Fruit fly (Drosophila melanogaster) whole organism, embryonic: Measurements from ENCODE around the gene Cad89D.

Experiments
- Atf3 ChIP-seq: fragments of 200-800 bp; sonication (Bioruptor generic); optimal IDR thresholded peaks from 3 replicates; lab custom pipeline; 2016; ENCODE audit warnings: missing biosample characterization, missing genetic modification characterization
- CG12155 ChIP-seq: fragments of 200-800 bp; sonication (Bioruptor generic); optimal IDR thresholded peaks from 3 replicates; lab custom pipeline; 2016; ENCODE audit warnings: missing biosample characterization, missing genetic modification characterization
- CG12744 ChIP-seq: fragments of 200-800 bp; sonication (Bioruptor generic); optimal IDR thresholded peaks from 2 replicates; lab custom pipeline; 2016; ENCODE audit warnings: missing biosample characterization, missing genetic modification characterization
- CG14050 ChIP-seq: fragments of 200-800 bp; sonication (Bioruptor generic); IDR thresholded peaks from 3 replicates; pipeline ENCODE4 v1.3.6; 2022; ENCODE audit warnings: missing biosample characterization, missing genetic modification characterization
- CG1529 ChIP-seq: fragments of 200-800 bp; sonication (Bioruptor generic); optimal IDR thresholded peaks from 3 replicates; lab custom pipeline; 2018; ENCODE audit warnings: missing biosample characterization, missing genetic modification characterization
- CG1603 ChIP-seq: fragments of 200-800 bp; sonication (Bioruptor generic); optimal IDR thresholded peaks from 2 replicates; lab custom pipeline; 2019; ENCODE audit warnings: missing biosample characterization, mild to moderate bottlenecking, missing genetic modification characterization, moderate library complexity
- CG17186 ChIP-seq: fragments of 200-800 bp; sonication (Bioruptor generic); optimal IDR thresholded peaks from 3 replicates; lab custom pipeline; 2017; ENCODE audit warnings: missing biosample characterization, missing genetic modification reagents, missing genetic modification characterization
- CG34224 ChIP-seq: fragments of 200-800 bp; sonication (Bioruptor generic); IDR thresholded peaks from 3 replicates; pipeline ENCODE4 v1.3.6; 2022; ENCODE audit warnings: missing biosample characterization, missing genetic modification characterization; ENCODE audit not compliant: partially characterized antibody
- CG4360 ChIP-seq: fragments of 200-800 bp; sonication (Bioruptor generic); IDR thresholded peaks from 2 replicates; pipeline ENCODE4 v1.3.6; 2022; ENCODE audit warnings: missing biosample characterization, missing genetic modification characterization
- CG4820 ChIP-seq: fragments of 200-800 bp; sonication (Bioruptor generic); optimal IDR thresholded peaks from 3 replicates; lab custom pipeline; 2016; ENCODE audit warnings: missing biosample characterization, missing genetic modification characterization
- CG5953 ChIP-seq: fragments of 200-800 bp; sonication (Bioruptor generic); IDR thresholded peaks from 2 replicates; pipeline ENCODE4 v1.3.6; 2022; ENCODE audit warnings: missing biosample characterization, missing genetic modification characterization
- CG6654 ChIP-seq: fragments of 200-800 bp; sonication (Bioruptor generic); optimal IDR thresholded peaks from 2 replicates; lab custom pipeline; 2017; ENCODE audit warnings: missing biosample characterization, mild to moderate bottlenecking, missing genetic modification characterization
- CG6791 ChIP-seq: fragments of 200-800 bp; sonication (Bioruptor generic); IDR thresholded peaks from 3 replicates; pipeline ENCODE4 v1.3.6; 2022; ENCODE audit warnings: missing biosample characterization, missing genetic modification characterization; ENCODE audit not compliant: partially characterized antibody
- CG8281 ChIP-seq: fragments of 200-800 bp; sonication (Bioruptor generic); optimal IDR thresholded peaks from 2 replicates; lab custom pipeline; 2018; ENCODE audit warnings: missing biosample characterization, mild to moderate bottlenecking, missing genetic modification characterization, moderate library complexity
- CG8765 ChIP-seq: fragments of 200-800 bp; sonication (Bioruptor generic); IDR thresholded peaks from 2 replicates; pipeline ENCODE4 v1.3.6; 2022; ENCODE audit warnings: missing biosample characterization, missing genetic modification characterization
- CG9932 ChIP-seq: fragments of 200-800 bp; sonication (Bioruptor generic); IDR thresholded peaks from 2 replicates; pipeline ENCODE4 v1.3.6; 2022; ENCODE audit warnings: missing biosample characterization, missing genetic modification characterization
- Chrac-16 ChIP-seq: fragments of 200-800 bp; sonication (Bioruptor generic); optimal IDR thresholded peaks from 3 replicates; lab custom pipeline; 2016; ENCODE audit warnings: missing biosample characterization, missing genetic modification characterization
- Fer1 ChIP-seq: fragments of 200-800 bp; sonication (Bioruptor generic); optimal IDR thresholded peaks from 2 replicates; lab custom pipeline; 2017; ENCODE audit warnings: missing biosample characterization, mild to moderate bottlenecking, missing genetic modification characterization
- GATAe ChIP-seq: fragments of 200-800 bp; sonication (Bioruptor generic); conservative IDR thresholded peaks from 2 replicates; pipeline ENCODE4 v1.3.6; 2022; ENCODE audit warnings: missing biosample characterization, missing genetic modification characterization
- Kr ChIP-seq: fragments of 200-800 bp; sonication (Bioruptor generic); optimal IDR thresholded peaks from 2 replicates; lab custom pipeline; 2017; ENCODE audit warnings: missing biosample characterization, mild to moderate bottlenecking, missing genetic modification characterization
- MBD-R2 ChIP-seq: fragments of 200-800 bp; sonication (Bioruptor generic); IDR thresholded peaks from 2 replicates; pipeline ENCODE4 v1.3.6; 2022; ENCODE audit warnings: missing biosample characterization, missing genetic modification characterization
- Mad ChIP-seq: fragments of 200-800 bp; sonication (Bioruptor generic); optimal IDR thresholded peaks from 2 replicates; lab custom pipeline; 2016; ENCODE audit warnings: missing biosample characterization, missing genetic modification characterization
- Myb ChIP-seq: fragments of 200-800 bp; sonication (Bioruptor generic); optimal IDR thresholded peaks from 2 replicates; lab custom pipeline; 2016; ENCODE audit warnings: missing biosample characterization, missing genetic modification characterization
- Ravus ChIP-seq: fragments of 200-800 bp; sonication (Bioruptor generic); IDR thresholded peaks from 2 replicates; pipeline ENCODE4 v1.3.6; 2022; ENCODE audit warnings: missing biosample characterization, missing genetic modification characterization
- Sry-δ ChIP-seq: fragments of 200-800 bp; sonication (Bioruptor generic); optimal IDR thresholded peaks from 2 replicates; lab custom pipeline; 2016; ENCODE audit warnings: missing biosample characterization, missing genetic modification characterization
- Xrp1 ChIP-seq: fragments of 200-800 bp; sonication (Bioruptor generic); IDR thresholded peaks from 2 replicates; pipeline ENCODE4 v1.3.6; 2022; ENCODE audit warnings: missing biosample characterization, missing genetic modification characterization
- ara ChIP-seq: fragments of 200-800 bp; sonication (Bioruptor generic); IDR thresholded peaks from 2 replicates; pipeline ENCODE4 v1.3.6; 2022; ENCODE audit warnings: missing biosample characterization, missing genetic modification characterization
- az2 ChIP-seq: fragments of 200-800 bp; sonication (Bioruptor generic); optimal IDR thresholded peaks from 3 replicates; lab custom pipeline; 2016; ENCODE audit warnings: missing biosample characterization, missing genetic modification characterization
- cad ChIP-seq: fragments of >200 bp; optimal IDR thresholded peaks from 2 replicates; lab custom pipeline; 2017; ENCODE audit warnings: missing biosample characterization, missing genetic modification characterization
- chn ChIP-seq: fragments of 200-800 bp; sonication (Bioruptor generic); optimal IDR thresholded peaks from 2 replicates; lab custom pipeline; 2016; ENCODE audit warnings: missing biosample characterization, missing genetic modification characterization
- croc ChIP-seq: fragments of 200-800 bp; sonication (Bioruptor generic); conservative IDR thresholded peaks from 3 replicates; pipeline ENCODE4 v1.3.6; 2022; ENCODE audit warnings: missing biosample characterization, missing genetic modification characterization
- fd102C ChIP-seq: fragments of 200-800 bp; sonication (Bioruptor generic); optimal IDR thresholded peaks from 2 replicates; lab custom pipeline; 2018; ENCODE audit warnings: missing biosample characterization, mild to moderate bottlenecking, missing genetic modification characterization, moderate library complexity
- gfzf ChIP-seq: fragments of 200-800 bp; sonication (Bioruptor generic); optimal IDR thresholded peaks from 2 replicates; lab custom pipeline; 2016; ENCODE audit warnings: missing biosample characterization, mild to moderate bottlenecking, missing genetic modification characterization, moderate library complexity
- her ChIP-seq: fragments of 200-800 bp; sonication (Bioruptor generic); optimal IDR thresholded peaks from 2 replicates; lab custom pipeline; 2016; ENCODE audit warnings: missing biosample characterization, missing genetic modification characterization
- nerfin-1 ChIP-seq: fragments of 200-800 bp; sonication (Bioruptor generic); optimal IDR thresholded peaks from 3 replicates; lab custom pipeline; 2019; ENCODE audit warnings: missing biosample characterization, mild to moderate bottlenecking, missing genetic modification characterization, moderate library complexity
- nerfin-2 ChIP-seq: fragments of 200-800 bp; sonication (Bioruptor generic); IDR thresholded peaks from 2 replicates; pipeline ENCODE4 v1.3.6; 2022; ENCODE audit warnings: missing biosample characterization, missing genetic modification characterization; ENCODE audit not compliant: partially characterized antibody
- onecut ChIP-seq: fragments of 200-800 bp; sonication (Bioruptor generic); IDR thresholded peaks from 2 replicates; pipeline ENCODE4 v1.3.6; 2022; ENCODE audit warnings: missing biosample characterization, missing genetic modification characterization
- p53 ChIP-seq: fragments of 200-800 bp; sonication (Bioruptor generic); optimal IDR thresholded peaks from 2 replicates; lab custom pipeline; 2016; ENCODE audit warnings: missing biosample characterization, missing genetic modification characterization
- pan ChIP-seq, 4 experiments: fragments of >200 bp in 3 of 4; fragments of 200-800 bp in 1 of 4; sonication (Bioruptor generic) in 1 of 4; optimal IDR thresholded peaks in 3 of 4; IDR thresholded peaks in 1 of 4; 2 replicates each; pipeline versions ENCODE4 v1.3.6 to Lab custom; 2017 to 2022; ENCODE audit warnings: missing biosample characterization in 2 of 4, missing genetic modification characterization in 2 of 4, mixed read lengths in 1 of 4
- pum ChIP-seq: fragments of 200-800 bp; sonication (Bioruptor generic); optimal IDR thresholded peaks from 2 replicates; lab custom pipeline; 2016; ENCODE audit warnings: missing biosample characterization, missing genetic modification characterization
- sens ChIP-seq: fragments of 200-800 bp; sonication (Bioruptor generic); peaks from one replicate; lab custom pipeline; 2016; ENCODE audit warnings: missing biosample characterization, missing genetic modification characterization
- seq ChIP-seq: fragments of 200-800 bp; sonication (Bioruptor generic); IDR thresholded peaks from 2 replicates; pipeline ENCODE4 v1.3.6; 2022; ENCODE audit warnings: missing biosample characterization, missing genetic modification characterization
- sisA ChIP-seq: fragments of 200-800 bp; sonication (Bioruptor generic); IDR thresholded peaks from 2 replicates; pipeline ENCODE4 v1.3.6; 2022; ENCODE audit warnings: missing biosample characterization, missing genetic modification characterization
- sna ChIP-seq: fragments of 200-800 bp; sonication (Bioruptor generic); IDR thresholded peaks from 2 replicates; pipeline ENCODE4 v1.3.6; 2022; ENCODE audit warnings: missing biosample characterization, missing genetic modification characterization; ENCODE audit not compliant: partially characterized antibody
- stwl ChIP-seq: fragments of 200-800 bp; sonication (Bioruptor generic); optimal IDR thresholded peaks from 3 replicates; lab custom pipeline; 2018; ENCODE audit warnings: missing biosample characterization, mild to moderate bottlenecking, missing genetic modification characterization, moderate library complexity
- twi ChIP-seq: fragments of 200-800 bp; optimal IDR thresholded peaks from 2 replicates; lab custom pipeline; 2019; ENCODE audit warnings: missing biosample characterization, mild to moderate bottlenecking, missing genetic modification characterization, moderate library complexity
- unpg ChIP-seq: fragments of 200-800 bp; sonication (Bioruptor generic); optimal IDR thresholded peaks from 3 replicates; lab custom pipeline; 2018; ENCODE audit warnings: missing biosample characterization, mild to moderate bottlenecking, missing genetic modification characterization, moderate library complexity

Gene Cad89D

DNA sequence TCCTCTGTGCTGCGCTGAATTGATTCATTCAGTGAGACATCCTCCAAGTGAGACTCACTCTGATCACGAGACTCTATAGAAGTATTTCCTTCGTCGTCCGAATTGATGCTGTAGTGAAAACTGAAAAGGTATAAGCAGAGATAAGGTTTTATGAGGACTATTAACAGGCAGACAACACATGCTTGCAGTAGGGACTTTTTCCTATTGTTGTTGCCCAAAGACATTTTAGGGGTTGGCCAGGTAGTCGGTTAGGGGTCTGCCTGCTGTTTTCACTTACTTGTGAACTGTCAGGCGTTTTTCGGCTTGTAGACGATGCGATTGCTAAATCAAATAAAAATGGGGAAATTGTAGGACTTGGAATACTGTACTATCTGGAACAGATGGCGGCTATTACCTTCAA is 26.7 kb downstream of the Cad89D start (continued):
- no peak for TF ChIP-seq sna
- no peak for TF ChIP-seq her (GFP tag; lab: Kevin White, UChicago)
- no peak for TF ChIP-seq Fer1 (GFP tag; lab: Kevin White, UChicago)
- TF ChIP-seq ara (GFP tag; lab: Robert Waterston, UW): no peak
- peak; percentile 81 for TF ChIP-seq cad (GFP tag; lab: Kevin White, UChicago)
- TF ChIP-seq Sry-δ (GFP tag; lab: Kevin White, UChicago): no peak
- TF ChIP-seq CG34224: no peak
- no peak for TF ChIP-seq CG1529
- no peak for TF ChIP-seq fd102C
- no peak for TF ChIP-seq CG14050 (GFP tag; lab: Robert Waterston, UW)
- TF ChIP-seq Atf3 (GFP tag; lab: Kevin White, UChicago): no peak
- TF ChIP-seq sens (GFP tag; lab: Kevin White, UChicago): no peak
- TF ChIP-seq twi: peak; percentile 81
- TF ChIP-seq CG4360 (GFP tag; lab: Robert Waterston, UW): peak; percentile 69
- no peak for TF ChIP-seq CG6654 (GFP tag; lab: Kevin White, UChicago)
- no peak for TF ChIP-seq unpg (GFP tag; lab: Kevin White, UChicago)
- no peak for TF ChIP-seq CG5953 (GFP tag; lab: Robert Waterston, UW)
- TF ChIP-seq CG8765 (GFP tag; lab: Robert Waterston, UW): no peak

DNA sequence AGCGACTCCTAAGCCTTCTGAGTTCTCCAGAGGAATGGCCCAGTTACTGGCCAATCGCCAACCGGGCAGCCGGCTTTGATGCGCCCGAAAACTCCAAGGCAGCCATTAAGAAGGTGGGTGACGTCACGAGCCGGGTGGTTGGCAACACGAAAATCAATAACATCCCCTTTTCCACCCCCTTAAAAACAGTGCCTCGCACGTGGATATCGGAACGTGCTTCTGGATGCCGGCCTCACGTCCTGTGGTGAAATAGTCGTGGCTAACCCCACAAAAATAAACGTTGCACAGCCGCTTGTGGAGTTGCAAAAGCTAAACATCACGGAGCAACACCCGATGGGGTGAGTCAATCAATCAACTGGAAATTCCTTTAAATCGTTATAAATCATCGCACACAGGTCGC is 38.6 kb downstream of the Cad89D start:
- TF ChIP-seq onecut (GFP tag; lab: Robert Waterston, UW) (peak; percentile 98), GATAe (no peak), her (GFP tag; lab: Kevin White, UChicago) (no peak), Chrac-16 (GFP tag; lab: Kevin White, UChicago) (no peak), CG8281 (no peak), sisA (GFP tag; lab: Robert Waterston, UW) (no peak), croc (GFP tag; lab: Robert Waterston, UW) (no peak), chn (no peak), CG6791 (0 out of 3 replicates have a peak, but pooled peaks have one; percentile 24), CG17186 (GFP tag; lab: Kevin White, UChicago) (no peak), Mad (GFP tag; lab: Kevin White, UChicago) (no peak), Myb (GFP tag; lab: Kevin White, UChicago) (no peak), MBD-R2 (GFP tag; lab: Robert Waterston, UW) (no peak), Kr (GFP tag; lab: Kevin White, UChicago) (no peak), gfzf (GFP tag; lab: Kevin White, UChicago) (no peak), CG9932 (GFP tag; lab: Robert Waterston, UW) (no peak), az2 (GFP tag; lab: Kevin White, UChicago) (no peak), nerfin-2 (0 out of 2 replicates have a peak, but pooled peaks have one; percentile 10), CG12155 (GFP tag; lab: Kevin White, UChicago) (no peak), p53 (no peak), CG12744 (GFP tag; lab: Kevin White, UChicago) (no peak), stwl (tag; lab: Kevin White, UChicago) (no peak), nerfin-1 (peak; percentile 97), CG4820 (GFP tag; lab: Kevin White, UChicago) (no peak), CG1603 (tag; lab: Kevin White, UChicago) (no peak), Xrp1 (GFP tag; lab: Robert Waterston, UW) (no peak), pan (optimal IDR thresholded peaks at IDR 0.05; lab: Kevin White, UChicago) (no peak), pan (GFP tag; optimal IDR thresholded peaks at IDR 0.05 in 1 of 2, IDR thresholded peaks at IDR 0.05 in 1 of 2) (no peak), Ravus (GFP tag; lab: Robert Waterston, UW) (no peak), pum (GFP tag; lab: Kevin White, UChicago) (no peak), seq (peak; percentile 42; the same call in 1 of the 2 replicates)
